Fruit fly (Drosophila melanogaster) whole organism, embryonic: ENCODE measurements around the gene Tfb4.

Source experiments
- Ada2b ChIP-seq: fragments of 200-800 bp; sonication (Bioruptor generic); IDR thresholded peaks from 2 replicates; pipeline ENCODE4 v1.3.6; 2022; ENCODE audit warnings: missing biosample characterization, missing genetic modification characterization
- CG10209 ChIP-seq: fragments of 200-800 bp; sonication (Bioruptor generic); optimal IDR thresholded peaks from 3 replicates; lab custom pipeline; 2017; ENCODE audit warnings: missing biosample characterization, mild to moderate bottlenecking, missing genetic modification characterization, missing genetic modification reagents
- CG10654 ChIP-seq: fragments of 200-800 bp; sonication (Bioruptor generic); optimal IDR thresholded peaks from 2 replicates; lab custom pipeline; 2016; ENCODE audit warnings: missing biosample characterization, missing genetic modification characterization
- CG11456 ChIP-seq: fragments of 200-800 bp; sonication (Bioruptor generic); IDR thresholded peaks from 3 replicates; pipeline ENCODE4 v1.3.6; 2022; ENCODE audit warnings: missing biosample characterization, missing genetic modification characterization
- CG11696 ChIP-seq: fragments of 200-800 bp; sonication (Bioruptor generic); IDR thresholded peaks from 2 replicates; pipeline ENCODE4 v1.3.6; 2022; ENCODE audit warnings: missing biosample characterization, missing genetic modification characterization
- CG15479 ChIP-seq: fragments of 200-800 bp; sonication (Bioruptor generic); optimal IDR thresholded peaks from 3 replicates; lab custom pipeline; 2019; ENCODE audit warnings: missing biosample characterization, mild to moderate bottlenecking, missing genetic modification characterization, moderate library complexity
- CG17612 ChIP-seq: fragments of 200-800 bp; sonication (Bioruptor generic); IDR thresholded peaks from 2 replicates; pipeline ENCODE4 v1.3.6; 2022; ENCODE audit warnings: missing biosample characterization, missing genetic modification characterization
- CG30431 ChIP-seq: fragments of 200-800 bp; sonication (Bioruptor generic); optimal IDR thresholded peaks from 2 replicates; lab custom pipeline; 2017; ENCODE audit warnings: missing biosample characterization, missing genetic modification characterization
- CG33213 ChIP-seq: fragments of 200-800 bp; sonication (Bioruptor generic); optimal IDR thresholded peaks from 3 replicates; lab custom pipeline; 2016; ENCODE audit warnings: missing biosample characterization, missing genetic modification characterization
- CG3995 ChIP-seq: fragments of 200-800 bp; sonication (Bioruptor generic); optimal IDR thresholded peaks from 3 replicates; lab custom pipeline; 2016; ENCODE audit warnings: missing biosample characterization, missing genetic modification characterization
- CG6683 ChIP-seq: fragments of 200-800 bp; sonication (Bioruptor generic); optimal IDR thresholded peaks from 2 replicates; lab custom pipeline; 2017; ENCODE audit warnings: missing biosample characterization, mild to moderate bottlenecking, missing genetic modification characterization, missing genetic modification reagents
- CG6791 ChIP-seq: fragments of 200-800 bp; sonication (Bioruptor generic); IDR thresholded peaks from 3 replicates; pipeline ENCODE4 v1.3.6; 2022; ENCODE audit warnings: missing biosample characterization, missing genetic modification characterization; ENCODE audit not compliant: partially characterized antibody
- CG6854 ChIP-seq: fragments of 200-800 bp; sonication (Bioruptor generic); optimal IDR thresholded peaks from 3 replicates; lab custom pipeline; 2017; ENCODE audit warnings: missing biosample characterization, mild to moderate bottlenecking, missing genetic modification characterization
- CG7271 ChIP-seq: fragments of 200-800 bp; sonication (Bioruptor generic); optimal IDR thresholded peaks from 2 replicates; lab custom pipeline; 2018; ENCODE audit warnings: missing biosample characterization, mild to moderate bottlenecking, missing genetic modification characterization, moderate library complexity
- CG8478 ChIP-seq: fragments of >200 bp; optimal IDR thresholded peaks from 2 replicates; lab custom pipeline; 2018
- CG9932 ChIP-seq: fragments of 200-800 bp; sonication (Bioruptor generic); IDR thresholded peaks from 2 replicates; pipeline ENCODE4 v1.3.6; 2022; ENCODE audit warnings: missing biosample characterization, missing genetic modification characterization
- CkIIα-i1 ChIP-seq: fragments of 200-800 bp; sonication (Bioruptor generic); IDR thresholded peaks from 2 replicates; pipeline ENCODE4 v1.3.6; 2022; ENCODE audit warnings: missing biosample characterization, missing genetic modification characterization
- Dfd ChIP-seq, 2 experiments: fragments of >200 bp; optimal IDR thresholded peaks; 2 replicates each; lab custom pipeline; 2017; ENCODE audit warnings: missing biosample characterization in 2 of 2, missing genetic modification characterization in 2 of 2
- Doc2 ChIP-seq: fragments of 200-800 bp; sonication (Bioruptor generic); IDR thresholded peaks from 2 replicates; pipeline ENCODE4 v1.3.6; 2022; ENCODE audit warnings: missing biosample characterization, missing genetic modification characterization
- ERR ChIP-seq: fragments of 200-800 bp; sonication (Bioruptor generic); optimal IDR thresholded peaks from 2 replicates; lab custom pipeline; 2016; ENCODE audit warnings: missing biosample characterization, missing genetic modification characterization
- Elba2 ChIP-seq: fragments of 200-800 bp; sonication (Bioruptor generic); optimal IDR thresholded peaks from 3 replicates; lab custom pipeline; 2016; ENCODE audit warnings: missing biosample characterization, missing genetic modification characterization
- Ets97D ChIP-seq: fragments of 200-800 bp; sonication (Bioruptor generic); optimal IDR thresholded peaks from 3 replicates; lab custom pipeline; 2016; ENCODE audit warnings: missing biosample characterization, missing genetic modification characterization
- GATAe ChIP-seq: fragments of 200-800 bp; sonication (Bioruptor generic); conservative IDR thresholded peaks from 2 replicates; pipeline ENCODE4 v1.3.6; 2022; ENCODE audit warnings: missing biosample characterization, missing genetic modification characterization
- HLH54F ChIP-seq: fragments of 200-800 bp; sonication (Bioruptor generic); optimal IDR thresholded peaks from 3 replicates; lab custom pipeline; 2016; ENCODE audit warnings: missing biosample characterization, missing genetic modification characterization
- HLHmδ ChIP-seq: fragments of 200-800 bp; sonication (Bioruptor generic); optimal IDR thresholded peaks from 2 replicates; lab custom pipeline; 2018; ENCODE audit warnings: missing biosample characterization, mild to moderate bottlenecking, missing genetic modification characterization, moderate library complexity
- HmgD ChIP-seq: fragments of 200-800 bp; sonication (Bioruptor generic); optimal IDR thresholded peaks from 3 replicates; lab custom pipeline; 2016; ENCODE audit warnings: missing biosample characterization, missing genetic modification characterization
- Lhr ChIP-seq: fragments of 200-800 bp; sonication (Bioruptor generic); optimal IDR thresholded peaks from 3 replicates; lab custom pipeline; 2017; ENCODE audit warnings: mild to moderate bottlenecking, missing biosample characterization, missing genetic modification reagents, missing genetic modification characterization
- Mad ChIP-seq: fragments of 200-800 bp; sonication (Bioruptor generic); optimal IDR thresholded peaks from 2 replicates; lab custom pipeline; 2016; ENCODE audit warnings: missing biosample characterization, missing genetic modification characterization
- Sin3A ChIP-seq: fragments of >200 bp; optimal IDR thresholded peaks from 2 replicates; lab custom pipeline; 2018
- Spps ChIP-seq: fragments of 200-800 bp; sonication (Bioruptor generic); optimal IDR thresholded peaks from 2 replicates; lab custom pipeline; 2018; ENCODE audit warnings: missing biosample characterization, mild to moderate bottlenecking, missing genetic modification characterization
- Usf ChIP-seq: fragments of 200-800 bp; sonication (Bioruptor generic); optimal IDR thresholded peaks from 2 replicates; lab custom pipeline; 2017; ENCODE audit warnings: missing genotype, missing biosample characterization, missing genetic modification characterization
- ara ChIP-seq: fragments of 200-800 bp; sonication (Bioruptor generic); IDR thresholded peaks from 2 replicates; pipeline ENCODE4 v1.3.6; 2022; ENCODE audit warnings: missing biosample characterization, missing genetic modification characterization
- ase ChIP-seq: fragments of 200-800 bp; sonication (Bioruptor generic); IDR thresholded peaks from 3 replicates; pipeline ENCODE4 v1.3.6; 2022; ENCODE audit warnings: missing biosample characterization, missing genetic modification characterization
- ato ChIP-seq: fragments of 200-800 bp; sonication (Bioruptor generic); IDR thresholded peaks from 2 replicates; pipeline ENCODE4 v1.3.6; 2022; ENCODE audit warnings: missing biosample characterization, missing genetic modification characterization; ENCODE audit not compliant: partially characterized antibody
- bigmax ChIP-seq: fragments of 200-800 bp; sonication (Bioruptor generic); optimal IDR thresholded peaks from 2 replicates; lab custom pipeline; 2018; ENCODE audit warnings: missing biosample characterization, mild to moderate bottlenecking, missing genetic modification characterization
- exex ChIP-seq: fragments of 200-800 bp; sonication (Bioruptor generic); optimal IDR thresholded peaks from 4 replicates; lab custom pipeline; 2018; ENCODE audit warnings: missing biosample characterization, mild to moderate bottlenecking, missing genetic modification characterization, moderate library complexity
- gfzf ChIP-seq: fragments of 200-800 bp; sonication (Bioruptor generic); optimal IDR thresholded peaks from 2 replicates; lab custom pipeline; 2016; ENCODE audit warnings: missing biosample characterization, mild to moderate bottlenecking, missing genetic modification characterization, moderate library complexity
- h ChIP-seq: fragments of >200 bp; optimal IDR thresholded peaks from 2 replicates; lab custom pipeline; 2017
- ham ChIP-seq: fragments of 200-800 bp; sonication (Bioruptor generic); IDR thresholded peaks from 2 replicates; pipeline ENCODE4 v1.3.6; 2022; ENCODE audit warnings: missing biosample characterization, missing genetic modification characterization
- kay ChIP-seq: fragments of 200-800 bp; sonication (Bioruptor generic); optimal IDR thresholded peaks from 2 replicates; lab custom pipeline; 2016; ENCODE audit warnings: missing biosample characterization, missing genetic modification characterization
- lov ChIP-seq, 2 experiments: fragments of 200-800 bp in 1 of 2; fragments of >200 bp in 1 of 2; sonication (Bioruptor generic) in 1 of 2; IDR thresholded peaks in 1 of 2; optimal IDR thresholded peaks in 1 of 2; 2 replicates in 1 of 2; 3 replicates in 1 of 2; pipeline versions ENCODE4 v1.3.6 to Lab custom; 2017 to 2022; ENCODE audit warnings: missing biosample characterization in 1 of 2, missing genetic modification characterization in 1 of 2
- mam ChIP-seq: fragments of 200-800 bp; sonication (Bioruptor generic); optimal IDR thresholded peaks from 3 replicates; lab custom pipeline; 2016; ENCODE audit warnings: missing biosample characterization, missing genetic modification characterization
- oc ChIP-seq: fragments of 200-800 bp; sonication (Bioruptor generic); optimal IDR thresholded peaks from 2 replicates; lab custom pipeline; 2018; ENCODE audit warnings: missing biosample characterization, mild to moderate bottlenecking, missing genetic modification characterization, moderate library complexity
- p53 ChIP-seq: fragments of 200-800 bp; sonication (Bioruptor generic); optimal IDR thresholded peaks from 2 replicates; lab custom pipeline; 2016; ENCODE audit warnings: missing biosample characterization, missing genetic modification characterization
- pho ChIP-seq: fragments of 200-800 bp; sonication (Bioruptor generic); optimal IDR thresholded peaks from 2 replicates; lab custom pipeline; 2016; ENCODE audit warnings: missing biosample characterization, missing genetic modification characterization
- repo ChIP-seq: fragments of 200-800 bp; sonication (Bioruptor generic); optimal IDR thresholded peaks from 2 replicates; lab custom pipeline; 2016; ENCODE audit warnings: missing biosample characterization, missing genetic modification characterization
- run ChIP-seq: fragments of 200-800 bp; sonication (Bioruptor generic); optimal IDR thresholded peaks from 3 replicates; lab custom pipeline; 2018; ENCODE audit warnings: missing biosample characterization, mild to moderate bottlenecking, missing genetic modification characterization
- schlank ChIP-seq: fragments of 200-800 bp; sonication (Bioruptor generic); optimal IDR thresholded peaks from 2 replicates; lab custom pipeline; 2018; ENCODE audit warnings: missing biosample characterization, mild to moderate bottlenecking, missing genetic modification characterization
- sima ChIP-seq: fragments of 200-800 bp; sonication (Bioruptor generic); optimal IDR thresholded peaks from 2 replicates; lab custom pipeline; 2016; ENCODE audit warnings: missing biosample characterization, missing genetic modification characterization
- sna ChIP-seq: fragments of 200-800 bp; sonication (Bioruptor generic); IDR thresholded peaks from 2 replicates; pipeline ENCODE4 v1.3.6; 2022; ENCODE audit warnings: missing biosample characterization, missing genetic modification characterization; ENCODE audit not compliant: partially characterized antibody
- ssp ChIP-seq: fragments of 200-800 bp; sonication (Bioruptor generic); IDR thresholded peaks from 2 replicates; pipeline ENCODE4 v1.3.6; 2022; ENCODE audit warnings: missing biosample characterization, missing genetic modification characterization
- yki ChIP-seq: fragments of >200 bp; optimal IDR thresholded peaks from 3 replicates; lab custom pipeline; 2018

Tfb4 gene

dm6 chr2L:1108029-1108688 is 42.3 kb downstream of the Tfb4 start, which contains the start of the genes PolrMT and CG14339 (continued):
- TF ChIP-seq CG10654 (GFP tag; lab: Kevin White, UChicago) = peak; percentile 28
- TF ChIP-seq Lhr (GFP tag; lab: Kevin White, UChicago) = no peak
- peak; percentile 34 for TF ChIP-seq CG15479 (GFP tag; lab: Kevin White, UChicago)
- no peak for TF ChIP-seq ato (GFP tag; lab: Robert Waterston, UW)
- TF ChIP-seq sna (GFP tag; lab: Robert Waterston, UW) = no peak; the same call in 1 of the 2 replicates
- TF ChIP-seq yki (lab: Kevin White, UChicago) = no peak
- TF ChIP-seq h (lab: Kevin White, UChicago) = no peak
- peak; percentile 15 for TF ChIP-seq exex
- no peak for TF ChIP-seq CG11696 (GFP tag; lab: Robert Waterston, UW)
- no peak for TF ChIP-seq CkIIα-i1
- TF ChIP-seq CG10209 (GFP tag; lab: Kevin White, UChicago) = no peak
- peak; percentile 51 for TF ChIP-seq mam
- TF ChIP-seq Spps = no peak
- TF ChIP-seq bigmax (GFP tag; lab: Kevin White, UChicago) = no peak
- TF ChIP-seq CG9932 (GFP tag; lab: Robert Waterston, UW) = peak; percentile 47
- TF ChIP-seq Mad (GFP tag; lab: Kevin White, UChicago) = no peak
- TF ChIP-seq CG7271 (tag; lab: Kevin White, UChicago) = no peak
- TF ChIP-seq oc (tag; lab: Kevin White, UChicago) = no peak
- TF ChIP-seq Sin3A (lab: Kevin White, UChicago) = peak; percentile 85
- no peak for TF ChIP-seq ase (GFP tag; lab: Robert Waterston, UW)
- TF ChIP-seq CG3995 = peak; percentile 45
- TF ChIP-seq CG11456 (GFP tag; lab: Robert Waterston, UW) = no peak
- peak; percentile 41 for TF ChIP-seq repo (GFP tag; lab: Kevin White, UChicago)
- TF ChIP-seq CG30431 (GFP tag; lab: Kevin White, UChicago) = no peak
- TF ChIP-seq p53 = peak; percentile 17
- TF ChIP-seq Elba2 (GFP tag; lab: Kevin White, UChicago) = peak; percentile 95
- TF ChIP-seq Dfd (GFP tag; optimal IDR thresholded peaks at IDR 0.05; lab: Kevin White, UChicago) = no peak
- peak; percentile 61 for TF ChIP-seq gfzf (GFP tag; lab: Kevin White, UChicago)
- no peak for TF ChIP-seq Doc2 (GFP tag; lab: Robert Waterston, UW)
- no peak for TF ChIP-seq ssp
- peak; percentile 73 for TF ChIP-seq HmgD (GFP tag; lab: Kevin White, UChicago)
- no peak for TF ChIP-seq CG6791 (GFP tag; lab: Robert Waterston, UW)
- TF ChIP-seq schlank (tag; lab: Kevin White, UChicago) = no peak
- no peak for TF ChIP-seq CG17612 (GFP tag; lab: Robert Waterston, UW)
- no peak for TF ChIP-seq HLH54F (GFP tag; lab: Kevin White, UChicago)
- TF ChIP-seq Usf (GFP tag; lab: Kevin White, UChicago) = no peak
- TF ChIP-seq ara (GFP tag; lab: Robert Waterston, UW) = peak; percentile 23; the same call in 1 of the 2 replicates
- TF ChIP-seq CG33213 (GFP tag; lab: Kevin White, UChicago) = no peak
- TF ChIP-seq GATAe (GFP tag; lab: Robert Waterston, UW) = no peak
- no peak for TF ChIP-seq ERR (GFP tag; lab: Kevin White, UChicago)
- TF ChIP-seq sima (GFP tag; lab: Kevin White, UChicago) = no peak
- peak; percentile 69 for TF ChIP-seq Ets97D (GFP tag; lab: Kevin White, UChicago)
- TF ChIP-seq lov (optimal IDR thresholded peaks at IDR 0.05; lab: Kevin White, UChicago) = no peak
- no peak for TF ChIP-seq lov (GFP tag; IDR thresholded peaks at IDR 0.05; lab: Robert Waterston, UW)
- TF ChIP-seq CG8478 = no peak
- no peak for TF ChIP-seq HLHmδ (GFP tag; lab: Kevin White, UChicago)
- TF ChIP-seq kay (GFP tag; lab: Kevin White, UChicago) = no peak
- TF ChIP-seq ham (GFP tag; lab: Robert Waterston, UW) = no peak
- TF ChIP-seq run (tag; lab: Kevin White, UChicago) = peak; percentile 4
- TF ChIP-seq CG6854 (GFP tag; lab: Kevin White, UChicago) = no peak
- TF ChIP-seq Ada2b = no peak
- TF ChIP-seq CG6683 = no peak
- peak; percentile 29 for TF ChIP-seq pho
